Fruit fly (Drosophila melanogaster) whole organism, embryonic: ENCODE results near the gene TwdlC.

Source experiments
- Awh ChIP-seq: fragments of 200-800 bp; sonication (Bioruptor generic); IDR thresholded peaks from 2 replicates; pipeline ENCODE4, ENCODE4 v1.3.6; 2022; ENCODE audit warnings: missing biosample characterization, missing genetic modification characterization
- C15 ChIP-seq: fragments of 200-800 bp; sonication (Bioruptor generic); IDR thresholded peaks from 3 replicates; pipeline ENCODE4 v1.3.6; 2022; ENCODE audit warnings: missing biosample characterization, missing genetic modification characterization
- CG12071 ChIP-seq: fragments of 200-800 bp; sonication (Bioruptor generic); optimal IDR thresholded peaks from 3 replicates; lab custom pipeline; 2018; ENCODE audit warnings: missing biosample characterization, mild to moderate bottlenecking, missing genetic modification characterization
- CG12769 ChIP-seq: fragments of 200-800 bp; sonication (Bioruptor generic); optimal IDR thresholded peaks from 2 replicates; lab custom pipeline; 2019; ENCODE audit warnings: missing biosample characterization, mild to moderate bottlenecking, missing genetic modification characterization, moderate library complexity
- CG14014 ChIP-seq: fragments of 200-800 bp; sonication (Bioruptor generic); IDR thresholded peaks from 2 replicates; pipeline ENCODE4 v1.3.6; 2022; ENCODE audit warnings: missing biosample characterization, missing genetic modification characterization
- CG15011 ChIP-seq: fragments of 200-800 bp; sonication (Bioruptor generic); optimal IDR thresholded peaks from 3 replicates; lab custom pipeline; 2018; ENCODE audit warnings: missing biosample characterization, mild to moderate bottlenecking, missing genetic modification characterization
- CG15514 ChIP-seq: fragments of 200-800 bp; sonication (Bioruptor generic); optimal IDR thresholded peaks from 3 replicates; lab custom pipeline; 2017; ENCODE audit warnings: missing biosample characterization, missing genetic modification characterization, mild to moderate bottlenecking, moderate library complexity, missing genetic modification reagents
- CG16779 ChIP-seq: fragments of 200-800 bp; sonication (Bioruptor generic); IDR thresholded peaks from 2 replicates; pipeline ENCODE4 v1.3.6; 2022; ENCODE audit warnings: missing biosample characterization, missing genetic modification characterization
- CG18262 ChIP-seq: fragments of 200-800 bp; optimal IDR thresholded peaks from 3 replicates; lab custom pipeline; 2019; ENCODE audit warnings: missing biosample characterization, mild to moderate bottlenecking, missing genetic modification characterization, moderate library complexity
- CG18599 ChIP-seq: fragments of 200-800 bp; sonication (Bioruptor generic); optimal IDR thresholded peaks from 3 replicates; lab custom pipeline; 2017; ENCODE audit warnings: missing biosample characterization, missing genetic modification characterization, mild to moderate bottlenecking, moderate library complexity, missing genetic modification reagents
- CG18764 ChIP-seq: fragments of 200-800 bp; sonication (Bioruptor generic); optimal IDR thresholded peaks from 3 replicates; lab custom pipeline; 2016; ENCODE audit warnings: missing biosample characterization, missing genetic modification characterization
- CG2202 ChIP-seq: fragments of 200-800 bp; sonication (Bioruptor generic); optimal IDR thresholded peaks from 2 replicates; lab custom pipeline; 2018; ENCODE audit warnings: missing biosample characterization, mild to moderate bottlenecking, missing genetic modification characterization
- CG32532 ChIP-seq: fragments of 200-800 bp; sonication (Bioruptor generic); IDR thresholded peaks from 2 replicates; pipeline ENCODE4 v1.3.6; 2022; ENCODE audit warnings: missing biosample characterization, missing genetic modification characterization
- CG3847 ChIP-seq: fragments of 200-800 bp; sonication (Bioruptor generic); IDR thresholded peaks from 2 replicates; pipeline ENCODE4 v1.3.6; 2022; ENCODE audit warnings: missing biosample characterization, missing genetic modification characterization
- CG5245 ChIP-seq: fragments of 200-800 bp; sonication (Bioruptor generic); optimal IDR thresholded peaks from 3 replicates; lab custom pipeline; 2016; ENCODE audit warnings: missing biosample characterization, missing genetic modification characterization
- CG5953 ChIP-seq: fragments of 200-800 bp; sonication (Bioruptor generic); IDR thresholded peaks from 2 replicates; pipeline ENCODE4 v1.3.6; 2022; ENCODE audit warnings: missing biosample characterization, missing genetic modification characterization
- CG7372 ChIP-seq: fragments of 200-800 bp; sonication (Bioruptor generic); IDR thresholded peaks from 2 replicates; pipeline ENCODE4 v1.3.6; 2022; ENCODE audit warnings: missing biosample characterization, missing genetic modification characterization
- Dad ChIP-seq: fragments of 200-800 bp; sonication (Bioruptor generic); optimal IDR thresholded peaks from 3 replicates; lab custom pipeline; 2016; ENCODE audit warnings: missing biosample characterization, missing genetic modification characterization
- Deaf1 ChIP-seq: fragments of 200-800 bp; optimal IDR thresholded peaks from 3 replicates; lab custom pipeline; 2019; ENCODE audit warnings: missing biosample characterization, mild to moderate bottlenecking, missing genetic modification characterization, moderate library complexity
- Dref ChIP-seq: fragments of 200-800 bp; sonication (Bioruptor generic); IDR thresholded peaks from 2 replicates; pipeline ENCODE4 v1.3.6; 2022; ENCODE audit warnings: missing biosample characterization, missing genetic modification characterization
- E2f2 ChIP-seq: fragments of 200-800 bp; sonication (Bioruptor generic); IDR thresholded peaks from 2 replicates; pipeline ENCODE4 v1.3.6; 2022; ENCODE audit warnings: missing biosample characterization, missing genetic modification characterization
- Fer1 ChIP-seq: fragments of 200-800 bp; sonication (Bioruptor generic); optimal IDR thresholded peaks from 2 replicates; lab custom pipeline; 2017; ENCODE audit warnings: missing biosample characterization, mild to moderate bottlenecking, missing genetic modification characterization
- Hand ChIP-seq: fragments of 200-800 bp; sonication (Bioruptor generic); optimal IDR thresholded peaks from 2 replicates; lab custom pipeline; 2017; ENCODE audit warnings: mild to moderate bottlenecking, missing biosample characterization, missing genetic modification reagents, missing genetic modification characterization
- Med ChIP-seq: fragments of 200-800 bp; sonication (Bioruptor generic); peaks from one replicate; lab custom pipeline; 2016; ENCODE audit warnings: missing biosample characterization, missing genetic modification characterization, mild to moderate bottlenecking, inconsistent platforms, moderate library complexity
- Meics ChIP-seq: fragments of 200-800 bp; sonication (Bioruptor generic); optimal IDR thresholded peaks from 2 replicates; lab custom pipeline; 2017; ENCODE audit warnings: missing biosample characterization, mild to moderate bottlenecking, missing genetic modification characterization
- NFAT ChIP-seq: fragments of 200-800 bp; sonication (Bioruptor generic); IDR thresholded peaks from 2 replicates; pipeline ENCODE4 v1.3.6; 2022; ENCODE audit warnings: missing biosample characterization, missing genetic modification characterization
- Nf-YC ChIP-seq: fragments of 200-800 bp; optimal IDR thresholded peaks from 3 replicates; lab custom pipeline; 2019; ENCODE audit warnings: missing biosample characterization, mild to moderate bottlenecking, missing genetic modification characterization, moderate library complexity
- Pdp1 ChIP-seq, 2 experiments: fragments of 200-800 bp; sonication (Bioruptor generic); optimal IDR thresholded peaks; 3 replicates each; lab custom pipeline; 2016; ENCODE audit warnings: missing biosample characterization in 2 of 2, missing genetic modification characterization in 2 of 2, mild to moderate bottlenecking in 1 of 2, moderate library complexity in 1 of 2
- Scr ChIP-seq: fragments of 200-800 bp; sonication (Bioruptor generic); IDR thresholded peaks from 2 replicates; pipeline ENCODE4 v1.3.6; 2022; ENCODE audit warnings: missing biosample characterization, missing genetic modification characterization; ENCODE audit not compliant: partially characterized antibody
- Trl ChIP-seq, 3 experiments: fragments of >200 bp in 2 of 3; fragments of 200-800 bp in 1 of 3; sonication (Bioruptor generic) in 1 of 3; optimal IDR thresholded peaks; 2 replicates in 1 of 3; 3 replicates in 2 of 3; lab custom pipeline; 2016 to 2017; ENCODE audit warnings: missing biosample characterization in 1 of 3, missing genetic modification characterization in 1 of 3
- chinmo ChIP-seq: fragments of 200-800 bp; sonication (Bioruptor generic); IDR thresholded peaks from 4 replicates; pipeline ENCODE4 v1.3.6; 2022; ENCODE audit warnings: missing biosample characterization, missing genetic modification characterization; ENCODE audit not compliant: partially characterized antibody
- croc ChIP-seq: fragments of 200-800 bp; sonication (Bioruptor generic); conservative IDR thresholded peaks from 3 replicates; pipeline ENCODE4 v1.3.6; 2022; ENCODE audit warnings: missing biosample characterization, missing genetic modification characterization
- gce ChIP-seq: fragments of 200-800 bp; sonication (Bioruptor generic); IDR thresholded peaks from 3 replicates; pipeline ENCODE4 v1.3.6; 2022; ENCODE audit warnings: missing biosample characterization, missing genetic modification characterization
- gfzf ChIP-seq: fragments of 200-800 bp; sonication (Bioruptor generic); optimal IDR thresholded peaks from 2 replicates; lab custom pipeline; 2016; ENCODE audit warnings: missing biosample characterization, mild to moderate bottlenecking, missing genetic modification characterization, moderate library complexity
- grau ChIP-seq: fragments of 200-800 bp; optimal IDR thresholded peaks from 3 replicates; lab custom pipeline; 2019; ENCODE audit warnings: missing biosample characterization, mild to moderate bottlenecking, missing genetic modification characterization, moderate library complexity
- hth ChIP-seq: fragments of >200 bp; optimal IDR thresholded peaks from 2 replicates; lab custom pipeline; 2017; ENCODE audit warnings: inconsistent platforms
- jumu ChIP-seq: fragments of 200-800 bp; sonication (Bioruptor generic); optimal IDR thresholded peaks from 3 replicates; lab custom pipeline; 2016; ENCODE audit warnings: missing biosample characterization, missing genetic modification characterization
- mirr ChIP-seq: fragments of 200-800 bp; sonication (Bioruptor generic); optimal IDR thresholded peaks from 3 replicates; lab custom pipeline; 2018; ENCODE audit warnings: missing biosample characterization, mild to moderate bottlenecking, missing genetic modification characterization
- nerfin-1 ChIP-seq: fragments of 200-800 bp; sonication (Bioruptor generic); optimal IDR thresholded peaks from 3 replicates; lab custom pipeline; 2019; ENCODE audit warnings: missing biosample characterization, mild to moderate bottlenecking, missing genetic modification characterization, moderate library complexity
- onecut ChIP-seq: fragments of 200-800 bp; sonication (Bioruptor generic); IDR thresholded peaks from 2 replicates; pipeline ENCODE4 v1.3.6; 2022; ENCODE audit warnings: missing biosample characterization, missing genetic modification characterization
- org-1 ChIP-seq: fragments of 200-800 bp; sonication (Bioruptor generic); optimal IDR thresholded peaks from 2 replicates; lab custom pipeline; 2017; ENCODE audit warnings: missing biosample characterization, missing genetic modification characterization
- otp ChIP-seq: fragments of 200-800 bp; sonication (Bioruptor generic); IDR thresholded peaks from 3 replicates; pipeline ENCODE4, ENCODE4 v1.3.6; 2022; ENCODE audit warnings: missing biosample characterization, missing genetic modification characterization
- pan ChIP-seq, 4 experiments: fragments of >200 bp in 3 of 4; fragments of 200-800 bp in 1 of 4; sonication (Bioruptor generic) in 1 of 4; optimal IDR thresholded peaks in 3 of 4; IDR thresholded peaks in 1 of 4; 2 replicates each; pipeline versions ENCODE4 v1.3.6 to Lab custom; 2017 to 2022; ENCODE audit warnings: missing biosample characterization in 2 of 4, missing genetic modification characterization in 2 of 4, mixed read lengths in 1 of 4
- schlank ChIP-seq: fragments of 200-800 bp; sonication (Bioruptor generic); optimal IDR thresholded peaks from 2 replicates; lab custom pipeline; 2018; ENCODE audit warnings: missing biosample characterization, mild to moderate bottlenecking, missing genetic modification characterization
- sisA ChIP-seq: fragments of 200-800 bp; sonication (Bioruptor generic); IDR thresholded peaks from 2 replicates; pipeline ENCODE4 v1.3.6; 2022; ENCODE audit warnings: missing biosample characterization, missing genetic modification characterization
- slp2 ChIP-seq: fragments of 200-800 bp; sonication (Bioruptor generic); optimal IDR thresholded peaks from 2 replicates; lab custom pipeline; 2016; ENCODE audit warnings: missing biosample characterization, missing genetic modification characterization
- unc-4 ChIP-seq: fragments of 200-800 bp; sonication (Bioruptor generic); IDR thresholded peaks from 2 replicates; pipeline ENCODE4 v1.3.6; 2022; ENCODE audit warnings: missing biosample characterization, missing genetic modification characterization; ENCODE audit not compliant: partially characterized antibody
- z ChIP-seq: fragments of 200-800 bp; sonication (Bioruptor generic); IDR thresholded peaks from 3 replicates; pipeline ENCODE4 v1.3.6; 2022; ENCODE audit warnings: missing biosample characterization, missing genetic modification characterization

TwdlC gene

dm6 chr3R:26958314-26958979, 36.2 kb upstream of the TwdlC start, which contains the start of gene CG6330 (continued):
- TF ChIP-seq hth (lab: Kevin White, UChicago) (no peak), slp2 (no peak), Med (GFP tag; lab: Kevin White, UChicago) (peak; percentile 60), z (GFP tag; lab: Robert Waterston, UW) (peak; percentile 92), CG12769 (peak; percentile 42), Trl (optimal IDR thresholded peaks at IDR 0.05; lab: Kevin White, UChicago) (peak in 1 of 2 experiments; percentile 28), Trl (GFP tag; optimal IDR thresholded peaks at IDR 0.05; lab: Kevin White, UChicago) (no peak), CG32532 (no peak), Hand (GFP tag; lab: Kevin White, UChicago) (peak; percentile 6), Dref (GFP tag; lab: Robert Waterston, UW) (no peak), grau (tag; lab: Kevin White, UChicago) (no peak), CG7372 (GFP tag; lab: Robert Waterston, UW) (peak; percentile 87), onecut (GFP tag; lab: Robert Waterston, UW) (peak; percentile 49; the same call in 1 of the 2 replicates), jumu (GFP tag; lab: Kevin White, UChicago) (no peak), Deaf1 (tag; lab: Kevin White, UChicago) (peak; percentile 54), Fer1 (GFP tag; lab: Kevin White, UChicago) (peak; percentile 32), CG12071 (GFP tag; lab: Kevin White, UChicago) (no peak), gfzf (no peak), CG18764 (GFP tag; lab: Kevin White, UChicago) (no peak), croc (GFP tag; lab: Robert Waterston, UW) (no peak), Scr (GFP tag; lab: Robert Waterston, UW) (no peak), CG18599 (peak; percentile 25), chinmo (GFP tag; lab: Robert Waterston, UW) (0 out of 4 replicates have a peak, but pooled peaks have one; percentile 57)

- TF ChIP-seq Meics (GFP tag; lab: Kevin White, UChicago) (no peak), C15 (GFP tag; lab: Robert Waterston, UW) (no peak), E2f2 (GFP tag; lab: Robert Waterston, UW) (no peak), Nf-YC (tag; lab: Kevin White, UChicago) (peak; percentile 21), CG5953 (GFP tag; lab: Robert Waterston, UW) (0 out of 2 replicates have a peak, but pooled peaks have one; percentile 49), Dad (GFP tag; lab: Kevin White, UChicago) (peak; percentile 33), CG15011 (GFP tag; lab: Kevin White, UChicago) (no peak), CG14014 (GFP tag; lab: Robert Waterston, UW) (peak; percentile 22; the same call in 1 of the 2 replicates), nerfin-1 (tag; lab: Kevin White, UChicago) (peak; percentile 47), unc-4 (GFP tag; lab: Robert Waterston, UW) (peak; percentile 17; the same call in 1 of the 2 replicates), Awh (GFP tag; lab: Robert Waterston, UW) (0 out of 2 replicates have a peak, but pooled peaks have one; percentile 26), gce (GFP tag; lab: Robert Waterston, UW) (peak; percentile 72; the same call in 1 of the 3 replicates), CG3847 (GFP tag; lab: Robert Waterston, UW) (0 out of 2 replicates have a peak, but pooled peaks have one; percentile 11), CG5245 (GFP tag; lab: Kevin White, UChicago) (no peak), sisA (GFP tag; lab: Robert Waterston, UW) (0 out of 2 replicates have a peak, but pooled peaks have one; percentile 9), CG16779 (GFP tag; lab: Robert Waterston, UW) (peak; percentile 66; the same call in 1 of the 2 replicates), CG15514 (GFP tag; lab: Kevin White, UChicago) (peak; percentile 16), CG18262 (tag; lab: Kevin White, UChicago) (no peak), NFAT (GFP tag; lab: Robert Waterston, UW) (0 out of 2 replicates have a peak, but pooled peaks have one; percentile 28), mirr (peak; percentile 43), CG2202 (tag; lab: Kevin White, UChicago) (no peak), schlank (tag; lab: Kevin White, UChicago) (no peak), Pdp1 (GFP tag; optimal IDR thresholded peaks at IDR 0.05; lab: Kevin White, UChicago) (peak in 1 of 2 experiments; percentile 91), pan (optimal IDR thresholded peaks at IDR 0.05; lab: Kevin White, UChicago) (no peak), pan (GFP tag; optimal IDR thresholded peaks at IDR 0.05 in 1 of 2, IDR thresholded peaks at IDR 0.05 in 1 of 2) (peak in 1 of 2 experiments; percentile 10), otp (GFP tag; lab: Robert Waterston, UW) (0 out of 3 replicates have a peak, but pooled peaks have one; percentile 37), org-1 (GFP tag; lab: Kevin White, UChicago) (no peak)
Measured at dm6 chr3R:26960496-26960895, 34.1 kb upstream of the TwdlC start.
